Worm (Caenorhabditis elegans) whole organism, midembryonic: ENCODE measurements around the gene dhs-6.

Experiments used
- T22C8.4 ChIP-seq: fragments of 200-800 bp; sonication (Bioruptor generic); IDR thresholded peaks from 2 replicates; pipeline ENCODE4 v1.3.6; 2022; ENCODE audit warnings: missing genetic modification characterization, missing compliant biosample characterization
- cog-1 ChIP-seq: sonication (generic microtip); optimal IDR thresholded peaks from 2 replicates; lab custom pipeline; 2016; ENCODE audit warnings: missing genetic modification characterization, missing compliant biosample characterization
- flt-1 ChIP-seq: fragments of 200-800 bp; sonication (Bioruptor generic); IDR thresholded peaks from 2 replicates; pipeline ENCODE4 v1.3.6; 2022; ENCODE audit warnings: missing genetic modification characterization, missing compliant biosample characterization
- klf-2 ChIP-seq: fragments of 200-800 bp; sonication (Bioruptor generic); conservative IDR thresholded peaks from 2 replicates; pipeline ENCODE4 v1.3.6; 2022; ENCODE audit warnings: missing genetic modification reagents, missing genetic modification characterization, missing compliant biosample characterization
- med-1 ChIP-seq: sonication (generic microtip); optimal IDR thresholded peaks from 2 replicates; lab custom pipeline; 2017; ENCODE audit warnings: missing genetic modification characterization, mild to moderate bottlenecking, missing compliant biosample characterization, antibody characterized with exemption, missing genetic modification reagents; ENCODE audit not compliant: insufficient read depth
- ref-1 ChIP-seq: fragments of 200-800 bp; sonication (Bioruptor generic); conservative IDR thresholded peaks from 2 replicates; pipeline ENCODE4 v1.3.6; 2022; ENCODE audit warnings: missing genetic modification reagents, missing genetic modification characterization, missing compliant biosample characterization
- tab-1 ChIP-seq: fragments of 200-800 bp; sonication (Bioruptor generic); IDR thresholded peaks from 2 replicates; pipeline ENCODE4 v1.3.6; 2022; ENCODE audit warnings: missing genetic modification characterization, missing compliant biosample characterization
- ztf-23 ChIP-seq: fragments of 200-800 bp; sonication (Bioruptor generic); IDR thresholded peaks from 2 replicates; pipeline ENCODE4 v1.3.6; 2022; ENCODE audit warnings: missing genetic modification reagents, missing genetic modification characterization, missing compliant biosample characterization
- ztf-29 ChIP-seq: fragments of 200-800 bp; sonication (Bioruptor generic); IDR thresholded peaks from 2 replicates; pipeline ENCODE4 v1.3.6; 2022; ENCODE audit warnings: missing genetic modification reagents, missing genetic modification characterization, missing compliant biosample characterization

Gene dhs-6

ce11 chrII:5570272-5570671, 48.8 kb downstream of the dhs-6 start, which contains the start of the genes C17C3.1 and C17C3.15:
TSS of gene C17C3.1 (plus strand) at chrII:5570572.
TSS of gene C17C3.15 (plus strand) at chrII:5570654.
- TF ChIP-seq ref-1 (no peak), ztf-23 (GFP tag; lab: Robert Waterston, UW) (no peak), T22C8.4 (no peak), flt-1 (GFP tag; lab: Robert Waterston, UW) (no peak), med-1 (GFP tag; lab: Kevin White, UChicago) (no peak), tab-1 (GFP tag; lab: Robert Waterston, UW) (no peak), klf-2 (GFP tag; lab: Robert Waterston, UW) (no peak), cog-1 (tag; lab: Kevin White, UChicago) (no peak), ztf-29 (GFP tag; lab: Robert Waterston, UW) (no peak)
